Fruit fly (Drosophila melanogaster) S2 (cell line): ENCODE data around the gene CG7970.

Experiments used
- CG8478 ChIP-seq: fragments of >200 bp; optimal IDR thresholded peaks from 2 replicates; lab custom pipeline; 2018
- CTCF ChIP-seq, 2 experiments: fragments of >200 bp; optimal IDR thresholded peaks; 2 replicates each; lab custom pipeline; 2018

Gene CG7970

dm6 chr3L:1675242-1675641, 22.7 kb downstream of the CG7970 start:
- TF ChIP-seq CG8478 (lab: Kevin White, UChicago) = no peak
- TF ChIP-seq CTCF (optimal IDR thresholded peaks at IDR 0.05; lab: Kevin White, UChicago) = no peak

dm6 chr3L:1676222-1676621, 23.7 kb downstream of the CG7970 start:
- no peak for TF ChIP-seq CTCF (optimal IDR thresholded peaks at IDR 0.05; lab: Kevin White, UChicago)

dm6 chr3L:1679394-1679793, 26.8 kb downstream of the CG7970 start:
- TF ChIP-seq CTCF (optimal IDR thresholded peaks at IDR 0.05; lab: Kevin White, UChicago) (no peak), CG8478 (lab: Kevin White, UChicago) (no peak)

- no peak for TF ChIP-seq CTCF (optimal IDR thresholded peaks at IDR 0.05; lab: Kevin White, UChicago)
- no peak for TF ChIP-seq CG8478 (lab: Kevin White, UChicago)
These were observed 30.5 kb downstream of the CG7970 start for dm6 chr3L:1683091-1683490.

- TF ChIP-seq CTCF (optimal IDR thresholded peaks at IDR 0.05; lab: Kevin White, UChicago) (no peak), CG8478 (lab: Kevin White, UChicago) (no peak)
These were observed 35.6 kb downstream of the CG7970 start for dm6 chr3L:1688161-1688560.

- TF ChIP-seq CG8478 (lab: Kevin White, UChicago) (no peak), CTCF (optimal IDR thresholded peaks at IDR 0.05; lab: Kevin White, UChicago) (no peak)
These were observed 36.0 kb downstream of the CG7970 start for dm6 chr3L:1688569-1688968.

dm6 chr3L:1690727-1691413, 38.3 kb downstream of the CG7970 start:
- no peak for TF ChIP-seq CTCF (optimal IDR thresholded peaks at IDR 0.05; lab: Kevin White, UChicago)
- TF ChIP-seq CG8478 (lab: Kevin White, UChicago) = no peak

- TF ChIP-seq CTCF (optimal IDR thresholded peaks at IDR 0.05; lab: Kevin White, UChicago) (no peak), CG8478 (lab: Kevin White, UChicago) (no peak)
These were observed 39.7 kb downstream of the CG7970 start for dm6 chr3L:1692122-1692786.

- no peak for TF ChIP-seq CG8478 (lab: Kevin White, UChicago)
- no peak for TF ChIP-seq CTCF (optimal IDR thresholded peaks at IDR 0.05; lab: Kevin White, UChicago)
These were observed 40.3 kb downstream of the CG7970 start for dm6 chr3L:1692859-1693258.

dm6 chr3L:1694317-1694716, 41.8 kb downstream of the CG7970 start, which contains the start of gene CG12011:
Gene CG12011, plus strand, starts transcription at chr3L:1694617.
- TF ChIP-seq CTCF (optimal IDR thresholded peaks at IDR 0.05; lab: Kevin White, UChicago) (no peak), CG8478 (lab: Kevin White, UChicago) (no peak)

- TF ChIP-seq CTCF (optimal IDR thresholded peaks at IDR 0.05; lab: Kevin White, UChicago) (no peak), CG8478 (lab: Kevin White, UChicago) (no peak)
These were observed 49.9 kb downstream of the CG7970 start, which contains the start of gene CG13931 for dm6 chr3L:1702367-1702927. Gene CG13931, minus strand, starts transcription at chr3L:1702407.
